Fruit fly (Drosophila melanogaster): ENCODE results near the gene nullo.

nullo gene

dm6 chrX:7091909-7092308, 42.6 kb downstream of the nullo start (continued):
- TF ChIP-seq CG12071 (GFP tag; optimal IDR thresholded peaks at IDR 0.05) (no peak), CG15601 (tag; optimal IDR thresholded peaks at IDR 0.05) (peak; percentile 20), Hr39 (optimal IDR thresholded peaks at IDR 0.05) (no peak), HmgD (GFP tag; optimal IDR thresholded peaks at IDR 0.05) (no peak), lov (optimal IDR thresholded peaks at IDR 0.05) (no peak), lov (GFP tag; IDR thresholded peaks at IDR 0.05) (no peak)

dm6 chrX:7094169-7094568, 44.9 kb downstream of the nullo start:
- TF ChIP-seq CG14965 (GFP tag; optimal IDR thresholded peaks at IDR 0.05; ENCODE audit: borderline replicate concordance) (no peak), Doc2 (GFP tag; IDR thresholded peaks at IDR 0.05) (no peak), CG2875 (GFP tag; optimal IDR thresholded peaks at IDR 0.05) (no peak), CG9932 (GFP tag; IDR thresholded peaks at IDR 0.05) (0 out of 2 replicates have a peak, but pooled peaks have one; percentile 30), kni (GFP tag; optimal IDR thresholded peaks at IDR 0.05) (peak; percentile 29), tup (GFP tag; optimal IDR thresholded peaks at IDR 0.05) (no peak), CG2889 (GFP tag; IDR thresholded peaks at IDR 0.05) (no peak), CG4730 (GFP tag; IDR thresholded peaks at IDR 0.05) (no peak), CG6683 (GFP tag; optimal IDR thresholded peaks at IDR 0.05) (no peak), CG8290 (GFP tag; optimal IDR thresholded peaks at IDR 0.05) (no peak), CG8290 (tag; optimal IDR thresholded peaks at IDR 0.05) (no peak), Bgb (GFP tag; IDR thresholded peaks at IDR 0.05; ENCODE audit: partially characterized antibody) (0 out of 2 replicates have a peak, but pooled peaks have one; percentile 30), fd102C (GFP tag; optimal IDR thresholded peaks at IDR 0.05) (no peak), chm (GFP tag; IDR thresholded peaks at IDR 0.05) (no peak), CG7357 (GFP tag; IDR thresholded peaks at IDR 0.05) (no peak), dimm (GFP tag; IDR thresholded peaks at IDR 0.05) (no peak), Deaf1 (tag; optimal IDR thresholded peaks at IDR 0.05) (peak; percentile 59), ranshi (GFP tag; IDR thresholded peaks at IDR 0.05) (no peak), ham (GFP tag; IDR thresholded peaks at IDR 0.05) (no peak), Ada2b (GFP tag; IDR thresholded peaks at IDR 0.05) (no peak), pros (GFP tag; optimal IDR thresholded peaks at IDR 0.05) (peak; percentile 41), corto (GFP tag; optimal IDR thresholded peaks at IDR 0.05) (no peak), Atf3 (GFP tag; optimal IDR thresholded peaks at IDR 0.05) (no peak), CG13894 (tag; optimal IDR thresholded peaks at IDR 0.05) (peak; percentile 28), Adf1 (GFP tag; IDR thresholded peaks at IDR 0.05) (no peak), CG15601 (tag; optimal IDR thresholded peaks at IDR 0.05) (no peak), CG10431 (GFP tag; optimal IDR thresholded peaks at IDR 0.05) (peak; percentile 78), Gsc (GFP tag; IDR thresholded peaks at IDR 0.05) (no peak), CG10959 (GFP tag; IDR thresholded peaks at IDR 0.05) (no peak), CG6813 (GFP tag; optimal IDR thresholded peaks at IDR 0.05) (no peak), CG8359 (GFP tag; optimal IDR thresholded peaks at IDR 0.05; ENCODE audit: borderline replicate concordance) (no peak), ase (GFP tag; IDR thresholded peaks at IDR 0.05) (no peak), abd-A (tag; optimal IDR thresholded peaks at IDR 0.05) (peak; percentile 40), psq (GFP tag; optimal IDR thresholded peaks at IDR 0.05) (peak; percentile 4), onecut (GFP tag; IDR thresholded peaks at IDR 0.05) (no peak), crol (GFP tag; IDR thresholded peaks at IDR 0.05) (peak; percentile 86)

DNA sequence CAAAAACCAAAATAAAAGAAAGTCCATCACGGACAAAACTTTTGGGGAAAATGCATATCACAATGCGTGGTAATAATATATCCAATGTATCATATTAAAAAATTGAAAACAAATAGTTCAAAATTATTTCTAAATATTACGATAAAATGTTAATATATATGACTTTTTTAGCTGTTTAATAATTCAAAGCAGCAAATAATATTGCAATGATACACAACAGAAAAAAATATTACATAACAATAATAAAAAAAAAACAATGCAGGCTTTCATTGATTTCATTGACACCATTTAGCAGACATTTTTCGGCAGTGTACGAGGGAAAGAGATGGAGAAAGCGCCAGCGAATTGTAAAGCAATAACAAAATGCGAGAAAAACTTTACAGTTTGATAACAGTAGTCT, 45.6 kb downstream of the nullo start:
- no peak for TF ChIP-seq CG9727 (GFP tag; optimal IDR thresholded peaks at IDR 0.05)
- no peak for TF ChIP-seq TFAM (GFP tag; optimal IDR thresholded peaks at IDR 0.05)
- TF ChIP-seq CG30431 (GFP tag; optimal IDR thresholded peaks at IDR 0.05) = no peak
- TF ChIP-seq tio (GFP tag; optimal IDR thresholded peaks at IDR 0.05) = peak; percentile 12
- peak; percentile 18; the same call in 1 of the 3 replicates for TF ChIP-seq tgo (GFP tag; IDR thresholded peaks at IDR 0.05)
- no peak for TF ChIP-seq CG13296 (GFP tag; optimal IDR thresholded peaks at IDR 0.05)
- TF ChIP-seq p53 (GFP tag; optimal IDR thresholded peaks at IDR 0.05) = no peak
- TF ChIP-seq CG8388 (GFP tag; optimal IDR thresholded peaks at IDR 0.05) = peak; percentile 66
- TF ChIP-seq Hr3 (GFP tag; optimal IDR thresholded peaks at IDR 0.05) = peak; percentile 30
- TF ChIP-seq CG8359 (GFP tag; optimal IDR thresholded peaks at IDR 0.05; ENCODE audit: borderline replicate concordance) = no peak
- no peak for TF ChIP-seq luna (GFP tag; optimal IDR thresholded peaks at IDR 0.05)
- TF ChIP-seq Camta (GFP tag; optimal IDR thresholded peaks at IDR 0.05) = no peak
- TF ChIP-seq HLH4C (GFP tag; IDR thresholded peaks at IDR 0.05; ENCODE audit: partially characterized antibody) = no peak
